Worm (Caenorhabditis elegans) whole organism, L2 larva: ENCODE results near the gene C08G5.6.

Source experiments
- R02D3.7 ChIP-seq: fragments of 150-350 bp; optimal IDR thresholded peaks from 2 replicates; lab custom pipeline; 2014; ENCODE audit warnings: missing biosample characterization, missing genetic modification characterization
- Y55F3AM.14 ChIP-seq: fragments of 200-800 bp; sonication (Bioruptor generic); optimal IDR thresholded peaks from 2 replicates; lab custom pipeline; 2018; ENCODE audit warnings: mild to moderate bottlenecking, missing genetic modification characterization, missing compliant biosample characterization
- ZK546.5 ChIP-seq: sonication (generic microtip); optimal IDR thresholded peaks from 2 replicates; lab custom pipeline; 2017; ENCODE audit warnings: missing biosample characterization, missing genetic modification characterization
- alr-1 ChIP-seq: fragments of 150-350 bp; optimal IDR thresholded peaks from 2 replicates; lab custom pipeline; 2014; ENCODE audit warnings: missing biosample characterization, missing genetic modification characterization
- ama-1 ChIP-seq: fragments of 150-350 bp; optimal IDR thresholded peaks from 2 replicates; lab custom pipeline; 2018; ENCODE audit warnings: inconsistent platforms
- blmp-1 ChIP-seq: sonication (generic microtip); optimal IDR thresholded peaks from 2 replicates; lab custom pipeline; 2017; ENCODE audit warnings: missing genetic modification characterization, mild to moderate bottlenecking, missing compliant biosample characterization, antibody characterized with exemption, moderate library complexity; ENCODE audit not compliant: insufficient read depth
- ceh-16 ChIP-seq: fragments of 150-350 bp; optimal IDR thresholded peaks from 2 replicates; lab custom pipeline; 2014; ENCODE audit warnings: missing biosample characterization, missing genetic modification characterization
- ceh-82 ChIP-seq: fragments of 150-350 bp; optimal IDR thresholded peaks from 2 replicates; lab custom pipeline; 2014; ENCODE audit warnings: missing biosample characterization, missing genetic modification characterization
- dmd-4 ChIP-seq: sonication (generic microtip); optimal IDR thresholded peaks from 2 replicates; lab custom pipeline; 2017; ENCODE audit warnings: missing biosample characterization, missing genetic modification characterization
- elt-3 ChIP-seq: sonication (generic microtip); optimal IDR thresholded peaks from 2 replicates; lab custom pipeline; 2017; ENCODE audit warnings: missing biosample characterization, missing genetic modification characterization
- gmeb-1 ChIP-seq: fragments of 150-350 bp; optimal IDR thresholded peaks from 2 replicates; lab custom pipeline; 2014; ENCODE audit warnings: missing biosample characterization, missing genetic modification characterization
- lin-11 ChIP-seq: fragments of 150-350 bp; sonication (generic microtip); optimal IDR thresholded peaks from 2 replicates; lab custom pipeline; 2014; ENCODE audit warnings: missing biosample characterization, missing genetic modification characterization, inconsistent platforms, mixed read lengths
- lin-13 ChIP-seq: fragments of 150-350 bp; optimal IDR thresholded peaks from 2 replicates; lab custom pipeline; 2014; ENCODE audit warnings: missing biosample characterization, missing genetic modification reagents, missing genetic modification characterization
- lin-39 ChIP-seq: fragments of 150-350 bp; optimal IDR thresholded peaks from 2 replicates; lab custom pipeline; 2014; ENCODE audit warnings: missing biosample characterization, missing genetic modification reagents, missing genetic modification characterization
- lsy-2 ChIP-seq, 2 experiments: fragments of 150-350 bp in 1 of 2; sonication (generic microtip) in 1 of 2; optimal IDR thresholded peaks; 2 replicates each; lab custom pipeline; 2014 to 2017; ENCODE audit warnings: missing biosample characterization in 2 of 2, missing genetic modification characterization in 2 of 2
- mab-5 ChIP-seq: fragments of 150-350 bp; optimal IDR thresholded peaks from 2 replicates; lab custom pipeline; 2014; ENCODE audit warnings: missing biosample characterization, missing genetic modification characterization
- mbf-1 ChIP-seq: sonication (generic microtip); optimal IDR thresholded peaks from 2 replicates; lab custom pipeline; 2017; ENCODE audit warnings: missing biosample characterization, missing genetic modification characterization
- nhr-10 ChIP-seq: sonication (generic microtip); optimal IDR thresholded peaks from 2 replicates; lab custom pipeline; 2017; ENCODE audit warnings: missing biosample characterization, missing genetic modification characterization
- nhr-11 ChIP-seq: fragments of 150-350 bp; optimal IDR thresholded peaks from 2 replicates; lab custom pipeline; 2014; ENCODE audit warnings: missing biosample characterization, missing genetic modification characterization
- nhr-129 ChIP-seq: fragments of 150-350 bp; optimal IDR thresholded peaks from 2 replicates; lab custom pipeline; 2014; ENCODE audit warnings: missing biosample characterization, missing genetic modification characterization
- nhr-21 ChIP-seq: fragments of 150-350 bp; optimal IDR thresholded peaks from 2 replicates; lab custom pipeline; 2014; ENCODE audit warnings: missing biosample characterization, missing genetic modification characterization
- nhr-23 ChIP-seq: fragments of 150-350 bp; optimal IDR thresholded peaks from 2 replicates; lab custom pipeline; 2014; ENCODE audit warnings: missing biosample characterization, missing genetic modification reagents, missing genetic modification characterization
- nhr-237 ChIP-seq: fragments of 150-350 bp; optimal IDR thresholded peaks from 2 replicates; lab custom pipeline; 2014; ENCODE audit warnings: missing biosample characterization, missing genetic modification characterization
- nhr-6 ChIP-seq: fragments of 150-350 bp; optimal IDR thresholded peaks from 2 replicates; lab custom pipeline; 2014; ENCODE audit warnings: missing biosample characterization, missing genetic modification characterization
- nhr-77 ChIP-seq: fragments of 150-350 bp; optimal IDR thresholded peaks from 2 replicates; lab custom pipeline; 2014; ENCODE audit warnings: missing biosample characterization, missing genetic modification characterization
- peb-1 ChIP-seq: fragments of 150-350 bp; optimal IDR thresholded peaks from 2 replicates; lab custom pipeline; 2014; ENCODE audit warnings: missing biosample characterization, missing genetic modification characterization
- sma-9 ChIP-seq, 2 experiments: fragments of 150-350 bp in 1 of 2; sonication (generic microtip) in 1 of 2; optimal IDR thresholded peaks; 2 replicates each; lab custom pipeline; 2014 to 2016; ENCODE audit warnings: missing genetic modification characterization in 2 of 2, mild to moderate bottlenecking in 1 of 2, missing biosample characterization in 1 of 2, missing compliant biosample characterization in 1 of 2, missing genetic modification reagents in 1 of 2, moderate library complexity in 1 of 2
- snpc-4 ChIP-seq: fragments of 150-350 bp; optimal IDR thresholded peaks from 2 replicates; lab custom pipeline; 2014; ENCODE audit warnings: missing biosample characterization, missing genetic modification characterization
- unc-55 ChIP-seq: fragments of 150-350 bp; sonication (generic microtip); optimal IDR thresholded peaks from 3 replicates; lab custom pipeline; 2014; ENCODE audit warnings: missing biosample characterization, missing genetic modification reagents, missing genetic modification characterization
- unc-62 ChIP-seq: fragments of 150-350 bp; optimal IDR thresholded peaks from 2 replicates; lab custom pipeline; 2014; ENCODE audit warnings: missing biosample characterization, missing genetic modification reagents, missing genetic modification characterization
- ztf-1 ChIP-seq: fragments of 200-800 bp; sonication (Bioruptor generic); conservative IDR thresholded peaks from 2 replicates; pipeline ENCODE4 v1.3.6; 2022; ENCODE audit warnings: missing genetic modification characterization, missing compliant biosample characterization
- ztf-4 ChIP-seq: fragments of 150-350 bp; optimal IDR thresholded peaks from 2 replicates; lab custom pipeline; 2014; ENCODE audit warnings: missing biosample characterization, missing genetic modification characterization

Gene C08G5.6

ce11 chrII:783532-783931 lies 13.2 kb downstream of the C08G5.6 start, which contains the start of gene Y39F10A.6:
Gene Y39F10A.6 (minus strand): TSS chrII:783632.
- TF ChIP-seq peb-1: no peak
- no peak for TF ChIP-seq mab-5
- no peak for TF ChIP-seq dmd-4 (tag; lab: Kevin White, UChicago)
- no peak for TF ChIP-seq nhr-23 (tag; lab: Kevin White, UChicago)
- no peak for TF ChIP-seq ceh-16 (tag; lab: Kevin White, UChicago)
- no peak for TF ChIP-seq lsy-2 (tag; optimal IDR thresholded peaks at IDR 0.05; lab: Kevin White, UChicago)

- no peak for TF ChIP-seq ceh-16 (tag; lab: Kevin White, UChicago)
- TF ChIP-seq nhr-10 (tag; lab: Kevin White, UChicago): no peak
- no peak for TF ChIP-seq sma-9 (GFP tag; optimal IDR thresholded peaks at IDR 0.05; lab: Kevin White, UChicago)
- no peak for TF ChIP-seq sma-9 (tag; optimal IDR thresholded peaks at IDR 0.05; lab: Kevin White, UChicago)
- no peak for TF ChIP-seq snpc-4
- no peak for TF ChIP-seq Y55F3AM.14
- no peak for TF ChIP-seq R02D3.7 (tag; lab: Kevin White, UChicago)
- no peak for TF ChIP-seq ztf-4 (tag; lab: Kevin White, UChicago)
- TF ChIP-seq unc-62: no peak
- no peak for TF ChIP-seq ZK546.5 (tag; lab: Kevin White, UChicago)
- no peak for TF ChIP-seq unc-55 (GFP tag; lab: Kevin White, UChicago)
- no peak for TF ChIP-seq nhr-77
- no peak for TF ChIP-seq ceh-82 (tag; lab: Kevin White, UChicago)
- no peak for TF ChIP-seq ztf-1 (GFP tag; lab: Robert Waterston, UW)
- TF ChIP-seq nhr-129 (tag; lab: Kevin White, UChicago): no peak
These were observed 16.6 kb downstream of the C08G5.6 start, which contains the start of gene F46F5.16 for ce11 chrII:786938-787337. Gene F46F5.16 (plus strand): TSS chrII:787238.

ce11 chrII:788139-788538 lies 17.8 kb downstream of the C08G5.6 start, which contains the start of gene F46F5.15:
Gene F46F5.15 (plus strand): TSS chrII:788439.
- TF ChIP-seq nhr-237 (tag; lab: Kevin White, UChicago) (no peak), R02D3.7 (tag; lab: Kevin White, UChicago) (no peak), gmeb-1 (tag; lab: Kevin White, UChicago) (no peak), peb-1 (no peak), ceh-16 (tag; lab: Kevin White, UChicago) (no peak), elt-3 (tag; lab: Kevin White, UChicago) (no peak), nhr-21 (tag; lab: Kevin White, UChicago) (no peak), alr-1 (no peak), lin-13 (GFP tag; lab: Kevin White, UChicago) (no peak), ztf-1 (GFP tag; lab: Robert Waterston, UW) (no peak), ceh-82 (tag; lab: Kevin White, UChicago) (no peak), nhr-129 (tag; lab: Kevin White, UChicago) (no peak), lsy-2 (tag; optimal IDR thresholded peaks at IDR 0.05; lab: Kevin White, UChicago) (no peak), nhr-6 (no peak)

- TF ChIP-seq nhr-21 (tag; lab: Kevin White, UChicago): no peak
- no peak for TF ChIP-seq nhr-11 (tag; lab: Kevin White, UChicago)
- TF ChIP-seq ztf-1 (GFP tag; lab: Robert Waterston, UW): no peak
- TF ChIP-seq ztf-4 (tag; lab: Kevin White, UChicago): no peak
- no peak for TF ChIP-seq peb-1
These were observed 21.5 kb downstream of the C08G5.6 start, which contains the start of gene F46F5.1 for ce11 chrII:791828-792227. Gene F46F5.1 (minus strand): TSS chrII:791928.

- no peak for TF ChIP-seq blmp-1 (tag; lab: Kevin White, UChicago)
- TF ChIP-seq lin-39 (tag; lab: Kevin White, UChicago): no peak
- TF ChIP-seq snpc-4: no peak
- no peak for TF ChIP-seq unc-62
- TF ChIP-seq nhr-10 (tag; lab: Kevin White, UChicago): no peak
- TF ChIP-seq mbf-1: no peak
These were observed 26.6 kb downstream of the C08G5.6 start for ce11 chrII:796916-797315.

ce11 chrII:797445-797844 lies 27.1 kb downstream of the C08G5.6 start:
- no peak for TF ChIP-seq lin-11 (tag; lab: Kevin White, UChicago)
- TF ChIP-seq alr-1: no peak
- TF ChIP-seq ZK546.5 (tag; lab: Kevin White, UChicago): no peak
- no peak for TF ChIP-seq ama-1 (lab: Kevin White, UChicago)
